Fruit fly (Drosophila melanogaster) whole organism, embryonic: ENCODE measurements around the gene CG42852.
A peak's percentile ranks its signal among the peaks of the same experiment; 100 is the strongest.

Source experiments
- Abd-B ChIP-seq: fragments of 200-800 bp; sonication (Bioruptor generic); optimal IDR thresholded peaks from 2 replicates; lab custom pipeline; 2018; ENCODE audit warnings: missing biosample characterization, mild to moderate bottlenecking, missing genetic modification characterization, moderate library complexity
- Ada2b ChIP-seq: fragments of 200-800 bp; sonication (Bioruptor generic); IDR thresholded peaks from 2 replicates; pipeline ENCODE4 v1.3.6; 2022; ENCODE audit warnings: missing biosample characterization, missing genetic modification characterization
- Adf1 ChIP-seq: fragments of 200-800 bp; sonication (Bioruptor generic); IDR thresholded peaks from 2 replicates; pipeline ENCODE4 v1.3.6; 2022; ENCODE audit warnings: missing biosample characterization, missing genetic modification characterization
- CG1024 ChIP-seq: fragments of 200-800 bp; sonication (Bioruptor generic); IDR thresholded peaks from 2 replicates; pipeline ENCODE4 v1.3.6; 2022; ENCODE audit warnings: missing biosample characterization, missing genetic modification characterization
- CG13894 ChIP-seq: fragments of 200-800 bp; sonication (Bioruptor generic); optimal IDR thresholded peaks from 3 replicates; lab custom pipeline; 2018; ENCODE audit warnings: missing biosample characterization, mild to moderate bottlenecking, missing genetic modification characterization, moderate library complexity
- CG15696 ChIP-seq: fragments of 200-800 bp; sonication (Bioruptor generic); optimal IDR thresholded peaks from 2 replicates; lab custom pipeline; 2019; ENCODE audit warnings: missing biosample characterization, mild to moderate bottlenecking, missing genetic modification characterization, moderate library complexity
- CG16863 ChIP-seq: fragments of 200-800 bp; sonication (Bioruptor generic); optimal IDR thresholded peaks from 3 replicates; lab custom pipeline; 2016; ENCODE audit warnings: missing biosample characterization, missing genetic modification characterization
- CG17385 ChIP-seq: fragments of 200-800 bp; sonication (Bioruptor generic); optimal IDR thresholded peaks from 3 replicates; lab custom pipeline; 2018; ENCODE audit warnings: missing biosample characterization, mild to moderate bottlenecking, missing genetic modification characterization
- CG2199 ChIP-seq: fragments of 200-800 bp; sonication (Bioruptor generic); IDR thresholded peaks from 3 replicates; pipeline ENCODE4 v1.3.6; 2022; ENCODE audit warnings: missing biosample characterization, missing genetic modification characterization
- CG3163 ChIP-seq: fragments of 200-800 bp; sonication (Bioruptor generic); optimal IDR thresholded peaks from 3 replicates; lab custom pipeline; 2016; ENCODE audit warnings: missing biosample characterization, missing genetic modification characterization
- CG34376 ChIP-seq: fragments of 200-800 bp; sonication (Bioruptor generic); optimal IDR thresholded peaks from 2 replicates; lab custom pipeline; 2018; ENCODE audit warnings: missing biosample characterization, mild to moderate bottlenecking, missing genetic modification characterization
- CG42726 ChIP-seq: fragments of 200-800 bp; sonication (Bioruptor generic); IDR thresholded peaks from 2 replicates; pipeline ENCODE4 v1.3.6; 2022; ENCODE audit warnings: missing biosample characterization, missing genetic modification characterization; ENCODE audit not compliant: partially characterized antibody
- CG6175 ChIP-seq: fragments of 200-800 bp; sonication (Bioruptor generic); IDR thresholded peaks from 3 replicates; pipeline ENCODE4 v1.3.6; 2022; ENCODE audit warnings: missing biosample characterization, missing genetic modification characterization
- CG9609 ChIP-seq: fragments of 200-800 bp; sonication (Bioruptor generic); optimal IDR thresholded peaks from 3 replicates; lab custom pipeline; 2016; ENCODE audit warnings: missing biosample characterization, missing genetic modification characterization
- CG9932 ChIP-seq: fragments of 200-800 bp; sonication (Bioruptor generic); IDR thresholded peaks from 2 replicates; pipeline ENCODE4 v1.3.6; 2022; ENCODE audit warnings: missing biosample characterization, missing genetic modification characterization
- CoRest ChIP-seq: fragments of 200-800 bp; sonication (Bioruptor generic); optimal IDR thresholded peaks from 3 replicates; lab custom pipeline; 2018; ENCODE audit warnings: missing biosample characterization, mild to moderate bottlenecking, missing genetic modification characterization, moderate library complexity
- Deaf1 ChIP-seq: fragments of 200-800 bp; optimal IDR thresholded peaks from 3 replicates; lab custom pipeline; 2019; ENCODE audit warnings: missing biosample characterization, mild to moderate bottlenecking, missing genetic modification characterization, moderate library complexity
- MESR4 ChIP-seq: fragments of 200-800 bp; sonication (Bioruptor generic); optimal IDR thresholded peaks from 2 replicates; lab custom pipeline; 2018; ENCODE audit warnings: missing biosample characterization, mild to moderate bottlenecking, missing genetic modification characterization, moderate library complexity
- Med ChIP-seq: fragments of 200-800 bp; sonication (Bioruptor generic); peaks from one replicate; lab custom pipeline; 2016; ENCODE audit warnings: missing biosample characterization, missing genetic modification characterization, mild to moderate bottlenecking, inconsistent platforms, moderate library complexity
- Neu2 ChIP-seq: fragments of 200-800 bp; sonication (Bioruptor generic); optimal IDR thresholded peaks from 3 replicates; lab custom pipeline; 2016; ENCODE audit warnings: missing biosample characterization, missing genetic modification characterization, borderline replicate concordance
- Oli ChIP-seq: fragments of 200-800 bp; sonication (Bioruptor generic); optimal IDR thresholded peaks from 2 replicates; lab custom pipeline; 2018; ENCODE audit warnings: missing biosample characterization, mild to moderate bottlenecking, missing genetic modification characterization, moderate library complexity
- Six4 ChIP-seq: fragments of 200-800 bp; sonication (Bioruptor generic); optimal IDR thresholded peaks from 2 replicates; lab custom pipeline; 2016; ENCODE audit warnings: missing biosample characterization, missing genetic modification characterization
- al ChIP-seq: fragments of 200-800 bp; sonication (Bioruptor generic); IDR thresholded peaks from 2 replicates; pipeline ENCODE4 v1.3.6; 2022; ENCODE audit warnings: missing biosample characterization, missing genetic modification characterization
- bsh ChIP-seq, 2 experiments: fragments of 200-800 bp; sonication (Bioruptor generic); optimal IDR thresholded peaks; 2 replicates each; lab custom pipeline; 2017 to 2018; ENCODE audit warnings: mild to moderate bottlenecking in 2 of 2, missing biosample characterization in 2 of 2, missing genetic modification characterization in 2 of 2, moderate library complexity in 1 of 2
- dysf ChIP-seq: fragments of 200-800 bp; sonication (Bioruptor generic); IDR thresholded peaks from 3 replicates; pipeline ENCODE4 v1.3.6; 2022; ENCODE audit warnings: missing biosample characterization, missing genetic modification characterization
- exex ChIP-seq: fragments of 200-800 bp; sonication (Bioruptor generic); optimal IDR thresholded peaks from 4 replicates; lab custom pipeline; 2018; ENCODE audit warnings: missing biosample characterization, mild to moderate bottlenecking, missing genetic modification characterization, moderate library complexity
- kah ChIP-seq: fragments of 200-800 bp; sonication (Bioruptor generic); optimal IDR thresholded peaks from 2 replicates; lab custom pipeline; 2018; ENCODE audit warnings: missing biosample characterization, mild to moderate bottlenecking, missing genetic modification characterization
- ken ChIP-seq: fragments of 200-800 bp; sonication (Bioruptor generic); IDR thresholded peaks from 3 replicates; pipeline ENCODE4 v1.3.6; 2022; ENCODE audit warnings: missing biosample characterization, missing genetic modification characterization
- lmd ChIP-seq: fragments of 200-800 bp; sonication (Bioruptor generic); IDR thresholded peaks from 2 replicates; pipeline ENCODE4 v1.3.6; 2022; ENCODE audit warnings: missing biosample characterization, missing genetic modification characterization
- luna ChIP-seq: fragments of 200-800 bp; sonication (Bioruptor generic); optimal IDR thresholded peaks from 2 replicates; lab custom pipeline; 2016; ENCODE audit warnings: missing biosample characterization, missing genetic modification characterization
- nom ChIP-seq: fragments of 200-800 bp; sonication (Bioruptor generic); optimal IDR thresholded peaks from 2 replicates; lab custom pipeline; 2017; ENCODE audit warnings: missing biosample characterization, missing genetic modification characterization, mild to moderate bottlenecking, moderate library complexity, missing genetic modification reagents
- pfk ChIP-seq: fragments of 200-800 bp; sonication (Bioruptor generic); optimal IDR thresholded peaks from 2 replicates; lab custom pipeline; 2018; ENCODE audit warnings: missing biosample characterization, mild to moderate bottlenecking, missing genetic modification characterization, moderate library complexity
- pzg ChIP-seq: fragments of 200-800 bp; sonication (Bioruptor generic); optimal IDR thresholded peaks from 3 replicates; lab custom pipeline; 2018; ENCODE audit warnings: missing biosample characterization, mild to moderate bottlenecking, missing genetic modification characterization, moderate library complexity
- so ChIP-seq: fragments of 200-800 bp; sonication (Bioruptor generic); IDR thresholded peaks from 3 replicates; pipeline ENCODE4 v1.3.6; 2022; ENCODE audit warnings: missing biosample characterization, missing genetic modification characterization
- usp ChIP-seq: fragments of >200 bp; optimal IDR thresholded peaks from 2 replicates; lab custom pipeline; 2017; ENCODE audit warnings: missing biosample characterization, missing genetic modification characterization
- z ChIP-seq: fragments of 200-800 bp; sonication (Bioruptor generic); IDR thresholded peaks from 3 replicates; pipeline ENCODE4 v1.3.6; 2022; ENCODE audit warnings: missing biosample characterization, missing genetic modification characterization

CG42852 gene

DNA sequence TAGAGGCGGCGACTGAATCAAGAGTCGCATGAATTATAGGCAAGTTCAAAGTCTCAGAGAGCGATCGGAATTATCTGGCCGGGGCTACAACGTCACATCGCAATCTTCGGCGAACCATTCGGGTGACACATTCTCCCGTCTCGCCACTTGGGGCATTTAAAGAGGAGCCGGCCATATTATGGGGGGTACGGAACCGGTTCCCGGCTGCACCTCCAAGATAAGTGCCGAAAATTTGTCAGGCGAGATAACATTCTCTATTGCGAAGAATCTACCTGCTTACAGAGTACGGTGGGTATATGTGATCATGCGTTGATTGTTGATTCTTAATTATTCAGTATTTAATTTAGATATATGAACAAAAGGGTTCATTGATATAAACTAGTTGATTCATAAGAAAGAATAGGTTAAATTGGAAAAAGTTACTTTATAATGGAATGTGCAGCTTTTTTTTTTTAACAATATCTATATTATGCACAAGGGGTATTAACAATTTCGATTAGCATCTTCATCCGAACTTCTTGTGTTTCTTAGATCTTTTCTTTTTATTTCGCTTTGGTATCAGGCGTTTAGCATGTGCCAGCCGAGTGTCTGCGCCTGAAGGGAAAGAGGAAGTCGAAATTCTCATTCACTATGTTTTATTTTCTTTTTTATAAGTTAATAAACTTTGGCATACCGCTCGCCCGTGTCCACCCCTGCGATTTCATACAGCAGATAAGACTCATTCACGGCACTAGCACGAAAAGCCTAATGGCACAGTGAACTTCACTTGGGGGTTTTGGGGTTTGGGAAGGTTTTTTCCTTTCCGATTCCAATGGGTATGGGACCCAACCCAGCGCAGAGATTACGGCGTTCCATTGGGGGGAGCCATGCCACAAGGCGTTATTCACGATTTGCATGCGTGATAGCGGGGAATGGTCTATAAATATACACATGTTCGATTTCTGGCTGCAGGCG, 46.5 kb downstream of the CG42852 start (continued):
- TF ChIP-seq CG42726 (GFP tag; lab: Robert Waterston, UW): 0 out of 2 replicates have a peak, but pooled peaks have one; percentile 6
- no peak for TF ChIP-seq pfk (GFP tag; lab: Kevin White, UChicago)
- TF ChIP-seq CG17385 (GFP tag; lab: Kevin White, UChicago): peak; percentile 29
- TF ChIP-seq dysf: peak; percentile 67
- no peak for TF ChIP-seq CG13894 (tag; lab: Kevin White, UChicago)
- no peak for TF ChIP-seq z (GFP tag; lab: Robert Waterston, UW)
- peak; percentile 17 for TF ChIP-seq CG16863 (GFP tag; lab: Kevin White, UChicago)
- peak; percentile 28 for TF ChIP-seq Abd-B (GFP tag; lab: Kevin White, UChicago)
- peak; percentile 73 for TF ChIP-seq Deaf1 (tag; lab: Kevin White, UChicago)
- TF ChIP-seq lmd (GFP tag; lab: Robert Waterston, UW): peak; percentile 28
- TF ChIP-seq CG9932 (GFP tag; lab: Robert Waterston, UW): no peak
- 0 out of 3 replicates have a peak, but pooled peaks have one; percentile 27 for TF ChIP-seq CG6175
- peak; percentile 67 for TF ChIP-seq Med
- TF ChIP-seq Adf1 (GFP tag; lab: Robert Waterston, UW): no peak
- TF ChIP-seq Six4 (GFP tag; lab: Kevin White, UChicago): peak; percentile 32
- TF ChIP-seq CG15696 (tag; lab: Kevin White, UChicago): peak; percentile 20
- TF ChIP-seq Neu2: no peak
- peak; percentile 45 for TF ChIP-seq exex
- TF ChIP-seq CG34376 (GFP tag; lab: Kevin White, UChicago): peak; percentile 3
- no peak for TF ChIP-seq MESR4
- TF ChIP-seq ken (GFP tag; lab: Robert Waterston, UW): no peak
- TF ChIP-seq al (GFP tag; lab: Robert Waterston, UW): peak; percentile 40
- peak; percentile 28; the same call in 1 of the 2 replicates for TF ChIP-seq Ada2b (GFP tag; lab: Robert Waterston, UW)
- peak; percentile 70 for TF ChIP-seq Oli
- peak; percentile 60 for TF ChIP-seq CoRest (tag; lab: Kevin White, UChicago)

DNA sequence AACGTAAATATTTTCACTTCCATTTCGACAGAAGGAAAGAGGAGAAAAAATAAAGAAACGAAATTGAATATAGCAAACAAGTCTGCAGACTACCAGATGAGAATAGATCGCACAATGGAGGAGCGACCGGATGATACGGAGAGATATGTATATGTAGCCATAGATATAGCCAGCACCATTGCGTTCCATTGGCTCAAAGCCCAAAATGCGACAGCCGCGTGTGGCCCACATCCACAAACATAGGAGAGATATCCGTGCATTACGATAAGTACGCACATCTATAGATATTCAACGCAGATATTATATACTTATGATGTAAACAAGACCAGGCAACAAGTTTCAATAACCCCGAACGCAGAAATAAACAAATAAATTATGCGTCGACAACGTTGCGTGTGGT, 48.0 kb downstream of the CG42852 start:
- TF ChIP-seq luna (GFP tag; lab: Kevin White, UChicago) (no peak), CG1024 (GFP tag; lab: Robert Waterston, UW) (no peak), al (GFP tag; lab: Robert Waterston, UW) (no peak), so (GFP tag; lab: Robert Waterston, UW) (peak; percentile 17; the same call in 1 of the 3 replicates), usp (GFP tag; lab: Kevin White, UChicago) (no peak), kah (GFP tag; lab: Kevin White, UChicago) (peak; percentile 24), CG3163 (no peak), CG9609 (GFP tag; lab: Kevin White, UChicago) (no peak), bsh (GFP tag; optimal IDR thresholded peaks at IDR 0.05; lab: Kevin White, UChicago) (peak in 1 of 2 experiments; percentile 49), CG2199 (0 out of 3 replicates have a peak, but pooled peaks have one; percentile 31), nom (GFP tag; lab: Kevin White, UChicago) (peak; percentile 79), pzg (GFP tag; lab: Kevin White, UChicago) (no peak), CG17385 (GFP tag; lab: Kevin White, UChicago) (no peak)
